Worm (Caenorhabditis elegans): ENCODE measurements around the gene lit-1.

ce11 chrIII:13667739-13668138, 34.1 kb upstream of the lit-1 start, which contains the start of gene flp-15:
- no peak for TF ChIP-seq lin-13 (tag; optimal IDR thresholded peaks at IDR 0.05)
- no peak for TF ChIP-seq hlh-1 (tag; optimal IDR thresholded peaks at IDR 0.05)
- TF ChIP-seq nhr-12 (tag; optimal IDR thresholded peaks at IDR 0.05), result no peak
- no peak for TF ChIP-seq elt-3 (tag; optimal IDR thresholded peaks at IDR 0.05)
- no peak for TF ChIP-seq snpc-4 (tag; optimal IDR thresholded peaks at IDR 0.05)
- no peak for TF ChIP-seq unc-62 (GFP tag; optimal IDR thresholded peaks at IDR 0.05)
- no peak for TF ChIP-seq nhr-76 (tag; optimal IDR thresholded peaks at IDR 0.05)
- TF ChIP-seq elt-1 (tag; optimal IDR thresholded peaks at IDR 0.05; ENCODE audit: borderline replicate concordance, insufficient read depth), result no peak
- TF ChIP-seq zip-8 (tag; optimal IDR thresholded peaks at IDR 0.05), result no peak
- no peak for TF ChIP-seq nhr-28 (tag; optimal IDR thresholded peaks at IDR 0.05)
- TF ChIP-seq blmp-1 (tag; optimal IDR thresholded peaks at IDR 0.05), result no peak
- TF ChIP-seq unc-39 (tag; optimal IDR thresholded peaks at IDR 0.05), result no peak

All from whole organism, mixed stage, embryonic.